Fruit fly (Drosophila melanogaster) whole organism, prepupa: ENCODE results near the gene Cyp4ac2.

Experiments
- CG11762 ChIP-seq: fragments of 200-800 bp; sonication (Bioruptor generic); optimal IDR thresholded peaks from 3 replicates; lab custom pipeline; 2016; ENCODE audit warnings: missing biosample characterization, missing genetic modification characterization; ENCODE audit not compliant: insufficient read depth
- CG32006 ChIP-seq: fragments of 200-800 bp; sonication (Bioruptor generic); optimal IDR thresholded peaks from 3 replicates; lab custom pipeline; 2017; ENCODE audit warnings: missing biosample characterization, mild to moderate bottlenecking, missing genetic modification characterization
- CG34406 ChIP-seq: fragments of 200-800 bp; sonication (Bioruptor generic); optimal IDR thresholded peaks from 3 replicates; lab custom pipeline; 2016; ENCODE audit warnings: missing biosample characterization, missing genetic modification characterization
- CG6854 ChIP-seq: fragments of 200-800 bp; sonication (Bioruptor generic); optimal IDR thresholded peaks from 2 replicates; lab custom pipeline; 2017; ENCODE audit warnings: missing biosample characterization, mild to moderate bottlenecking, missing genetic modification characterization
- Ets96B ChIP-seq: fragments of 200-800 bp; optimal IDR thresholded peaks from 2 replicates; lab custom pipeline; 2019; ENCODE audit warnings: missing biosample characterization, mild to moderate bottlenecking, missing genetic modification characterization, moderate library complexity
- Gug ChIP-seq: fragments of 200-800 bp; sonication (Bioruptor generic); IDR thresholded peaks from 2 replicates; pipeline ENCODE4 v1.3.6; 2022; ENCODE audit warnings: missing biosample characterization, missing genetic modification characterization
- Hr39 ChIP-seq: fragments of 200-800 bp; sonication (Bioruptor generic); optimal IDR thresholded peaks from 2 replicates; lab custom pipeline; 2016; ENCODE audit warnings: missing biosample characterization, missing genetic modification characterization
- Sox102F ChIP-seq: fragments of 200-800 bp; sonication (Bioruptor generic); optimal IDR thresholded peaks from 2 replicates; lab custom pipeline; 2016; ENCODE audit warnings: missing biosample characterization, mild to moderate bottlenecking, missing genetic modification characterization
- Sox14 ChIP-seq: fragments of 200-800 bp; sonication (Bioruptor generic); optimal IDR thresholded peaks from 3 replicates; lab custom pipeline; 2016; ENCODE audit warnings: missing biosample characterization, missing genetic modification characterization
- dac ChIP-seq: fragments of 200-800 bp; sonication (Bioruptor generic); optimal IDR thresholded peaks from 2 replicates; lab custom pipeline; 2017; ENCODE audit warnings: missing biosample characterization, mild to moderate bottlenecking, missing genetic modification characterization
- eg ChIP-seq: fragments of 200-800 bp; sonication (Bioruptor generic); IDR thresholded peaks from 3 replicates; pipeline ENCODE4 v1.3.6; 2022; ENCODE audit warnings: missing biosample characterization, missing genetic modification characterization
- pdm3 ChIP-seq: fragments of 200-800 bp; sonication (Bioruptor generic); optimal IDR thresholded peaks from 3 replicates; lab custom pipeline; 2016; ENCODE audit warnings: missing biosample characterization, missing genetic modification characterization

DNA sequence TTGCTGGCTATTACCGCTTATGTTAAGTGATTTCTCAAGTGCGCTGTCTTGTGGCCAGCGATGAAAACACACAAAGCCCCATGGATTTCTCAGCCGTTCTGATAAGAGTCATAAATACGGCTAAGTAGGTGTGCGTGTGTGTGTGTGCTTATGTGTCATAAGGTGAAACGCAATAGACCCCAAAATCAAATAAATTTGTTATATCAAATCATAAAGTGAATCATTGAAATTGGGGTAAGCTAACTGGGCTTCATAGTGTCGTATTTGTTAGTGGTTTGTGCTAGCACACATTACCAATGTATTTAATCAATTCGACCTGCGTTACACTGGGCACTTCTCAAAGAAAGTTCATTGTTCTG is 33.4 kb downstream of the Cyp4ac2 start:
- TF ChIP-seq pdm3 (GFP tag; lab: Kevin White, UChicago) (no peak), Hr39 (GFP tag; lab: Kevin White, UChicago) (no peak), Sox102F (GFP tag; lab: Kevin White, UChicago) (no peak), dac (no peak), eg (GFP tag; lab: Robert Waterston, UW) (no peak), Sox14 (GFP tag; lab: Kevin White, UChicago) (no peak), CG34406 (no peak), CG32006 (GFP tag; lab: Kevin White, UChicago) (no peak), CG6854 (no peak), CG11762 (no peak), Gug (no peak), Ets96B (tag; lab: Kevin White, UChicago) (no peak)
